Worm (Caenorhabditis elegans) whole organism, midembryonic: ENCODE results near the gene F19G12.8.

Experiments
- T22C8.4 ChIP-seq: fragments of 200-800 bp; sonication (Bioruptor generic); IDR thresholded peaks from 2 replicates; pipeline ENCODE4 v1.3.6; 2022; ENCODE audit warnings: missing genetic modification characterization, missing compliant biosample characterization
- cog-1 ChIP-seq: sonication (generic microtip); optimal IDR thresholded peaks from 2 replicates; lab custom pipeline; 2016; ENCODE audit warnings: missing genetic modification characterization, missing compliant biosample characterization
- flt-1 ChIP-seq: fragments of 200-800 bp; sonication (Bioruptor generic); IDR thresholded peaks from 2 replicates; pipeline ENCODE4 v1.3.6; 2022; ENCODE audit warnings: missing genetic modification characterization, missing compliant biosample characterization
- klf-2 ChIP-seq: fragments of 200-800 bp; sonication (Bioruptor generic); conservative IDR thresholded peaks from 2 replicates; pipeline ENCODE4 v1.3.6; 2022; ENCODE audit warnings: missing genetic modification reagents, missing genetic modification characterization, missing compliant biosample characterization
- med-1 ChIP-seq: sonication (generic microtip); optimal IDR thresholded peaks from 2 replicates; lab custom pipeline; 2017; ENCODE audit warnings: missing genetic modification characterization, mild to moderate bottlenecking, missing compliant biosample characterization, antibody characterized with exemption, missing genetic modification reagents; ENCODE audit not compliant: insufficient read depth
- ref-1 ChIP-seq: fragments of 200-800 bp; sonication (Bioruptor generic); conservative IDR thresholded peaks from 2 replicates; pipeline ENCODE4 v1.3.6; 2022; ENCODE audit warnings: missing genetic modification reagents, missing genetic modification characterization, missing compliant biosample characterization
- tab-1 ChIP-seq: fragments of 200-800 bp; sonication (Bioruptor generic); IDR thresholded peaks from 2 replicates; pipeline ENCODE4 v1.3.6; 2022; ENCODE audit warnings: missing genetic modification characterization, missing compliant biosample characterization
- ztf-23 ChIP-seq: fragments of 200-800 bp; sonication (Bioruptor generic); IDR thresholded peaks from 2 replicates; pipeline ENCODE4 v1.3.6; 2022; ENCODE audit warnings: missing genetic modification reagents, missing genetic modification characterization, missing compliant biosample characterization
- ztf-29 ChIP-seq: fragments of 200-800 bp; sonication (Bioruptor generic); IDR thresholded peaks from 2 replicates; pipeline ENCODE4 v1.3.6; 2022; ENCODE audit warnings: missing genetic modification reagents, missing genetic modification characterization, missing compliant biosample characterization

DNA sequence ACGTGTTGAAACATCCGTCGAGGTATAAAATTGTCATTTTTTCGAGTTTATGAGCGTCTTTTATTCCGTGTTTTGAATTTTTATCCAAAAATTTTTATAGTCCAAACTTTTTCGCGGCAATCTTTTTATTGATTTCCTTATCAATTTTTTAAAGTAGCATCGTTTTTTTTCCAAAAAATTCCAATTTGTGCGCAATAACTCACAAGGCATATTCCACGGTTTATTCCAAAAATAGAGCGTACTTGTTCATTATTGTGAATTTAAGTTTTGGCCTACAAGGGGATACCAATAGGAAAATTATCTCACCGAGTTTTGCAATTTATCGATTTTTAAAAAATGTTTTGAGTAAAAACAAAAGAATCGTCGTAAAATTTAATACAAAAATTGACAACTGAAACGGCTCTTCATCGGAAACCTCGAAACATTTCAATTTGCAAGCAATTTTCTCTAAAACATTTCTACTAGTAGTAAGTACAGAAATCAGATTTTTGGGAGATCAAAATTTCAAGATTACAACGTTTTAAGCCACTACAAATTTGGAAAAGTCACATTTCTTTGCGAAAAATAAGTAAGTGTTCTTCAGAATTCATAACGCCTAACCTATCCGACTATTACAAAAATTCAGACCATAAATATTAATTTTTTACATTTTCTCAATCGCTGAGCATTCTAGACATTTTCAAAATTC, 26.6 kb downstream of the F19G12.8 start:
- TF ChIP-seq flt-1 (no peak), ref-1 (GFP tag; lab: Robert Waterston, UW) (no peak), ztf-29 (GFP tag; lab: Robert Waterston, UW) (no peak), ztf-23 (GFP tag; lab: Robert Waterston, UW) (0 out of 2 replicates have a peak, but pooled peaks have one; percentile 4), T22C8.4 (GFP tag; lab: Robert Waterston, UW) (no peak), klf-2 (GFP tag; lab: Robert Waterston, UW) (no peak), med-1 (GFP tag; lab: Kevin White, UChicago) (no peak), tab-1 (GFP tag; lab: Robert Waterston, UW) (no peak), cog-1 (tag; lab: Kevin White, UChicago) (no peak)
